Fruit fly (Drosophila melanogaster) whole organism, embryonic: ENCODE results near the gene yellow-f.
A peak's percentile ranks its signal among the peaks of the same experiment; 100 is the strongest.

ENCODE experiments used
- BEAF-32 ChIP-seq: fragments of 200-800 bp; sonication (Bioruptor generic); optimal IDR thresholded peaks from 3 replicates; lab custom pipeline; 2017; ENCODE audit warnings: missing biosample characterization, missing genetic modification characterization, mild to moderate bottlenecking, moderate library complexity, missing genetic modification reagents
- BtbVII ChIP-seq: fragments of 200-800 bp; sonication (Bioruptor generic); optimal IDR thresholded peaks from 3 replicates; lab custom pipeline; 2017; ENCODE audit warnings: missing biosample characterization, mild to moderate bottlenecking, missing genetic modification characterization
- CG1024 ChIP-seq: fragments of 200-800 bp; sonication (Bioruptor generic); IDR thresholded peaks from 2 replicates; pipeline ENCODE4 v1.3.6; 2022; ENCODE audit warnings: missing biosample characterization, missing genetic modification characterization
- CG10321 ChIP-seq: fragments of 200-800 bp; sonication (Bioruptor generic); IDR thresholded peaks from 2 replicates; pipeline ENCODE4 v1.3.6; 2022; ENCODE audit warnings: missing biosample characterization, missing genetic modification characterization
- CG10431 ChIP-seq: fragments of 200-800 bp; sonication (Bioruptor generic); optimal IDR thresholded peaks from 3 replicates; lab custom pipeline; 2018; ENCODE audit warnings: missing biosample characterization, mild to moderate bottlenecking, missing genetic modification characterization
- CG12071 ChIP-seq: fragments of 200-800 bp; sonication (Bioruptor generic); optimal IDR thresholded peaks from 3 replicates; lab custom pipeline; 2018; ENCODE audit warnings: missing biosample characterization, mild to moderate bottlenecking, missing genetic modification characterization
- CG12391 ChIP-seq: fragments of 200-800 bp; sonication (Bioruptor generic); optimal IDR thresholded peaks from 3 replicates; lab custom pipeline; 2018; ENCODE audit warnings: missing biosample characterization, mild to moderate bottlenecking, missing genetic modification characterization, moderate library complexity
- CG17359 ChIP-seq: fragments of 200-800 bp; sonication (Bioruptor generic); optimal IDR thresholded peaks from 3 replicates; lab custom pipeline; 2018; ENCODE audit warnings: missing biosample characterization, mild to moderate bottlenecking, missing genetic modification characterization, moderate library complexity
- CG1832 ChIP-seq: fragments of 200-800 bp; sonication (Bioruptor generic); optimal IDR thresholded peaks from 2 replicates; lab custom pipeline; 2017; ENCODE audit warnings: missing biosample characterization, mild to moderate bottlenecking, missing genetic modification characterization, inconsistent platforms
- CG2678 ChIP-seq: fragments of 200-800 bp; sonication (Bioruptor generic); optimal IDR thresholded peaks from 3 replicates; lab custom pipeline; 2019; ENCODE audit warnings: missing biosample characterization, mild to moderate bottlenecking, missing genetic modification characterization, moderate library complexity
- CG4424 ChIP-seq: fragments of 200-800 bp; sonication (Bioruptor generic); optimal IDR thresholded peaks from 3 replicates; lab custom pipeline; 2016; ENCODE audit warnings: missing biosample characterization, missing genetic modification characterization
- CG4854 ChIP-seq: fragments of 200-800 bp; sonication (Bioruptor generic); optimal IDR thresholded peaks from 2 replicates; lab custom pipeline; 2016; ENCODE audit warnings: missing biosample characterization, missing genetic modification characterization, inconsistent platforms
- CG6175 ChIP-seq: fragments of 200-800 bp; sonication (Bioruptor generic); IDR thresholded peaks from 3 replicates; pipeline ENCODE4 v1.3.6; 2022; ENCODE audit warnings: missing biosample characterization, missing genetic modification characterization
- CG6854 ChIP-seq: fragments of 200-800 bp; sonication (Bioruptor generic); optimal IDR thresholded peaks from 3 replicates; lab custom pipeline; 2017; ENCODE audit warnings: missing biosample characterization, mild to moderate bottlenecking, missing genetic modification characterization
- CG7928 ChIP-seq: fragments of 200-800 bp; sonication (Bioruptor generic); optimal IDR thresholded peaks from 2 replicates; lab custom pipeline; 2017; ENCODE audit warnings: missing biosample characterization, mild to moderate bottlenecking, missing genetic modification characterization
- CG7963 ChIP-seq: fragments of 200-800 bp; sonication (Bioruptor generic); IDR thresholded peaks from 3 replicates; pipeline ENCODE4 v1.3.6; 2022; ENCODE audit warnings: missing biosample characterization, missing genetic modification characterization; ENCODE audit not compliant: partially characterized antibody
- CTCF ChIP-seq: fragments of 200-800 bp; sonication (Bioruptor generic); optimal IDR thresholded peaks from 2 replicates; lab custom pipeline; 2017; ENCODE audit warnings: missing biosample characterization, mild to moderate bottlenecking, missing genetic modification characterization, moderate library complexity
- Chrac-16 ChIP-seq: fragments of 200-800 bp; sonication (Bioruptor generic); optimal IDR thresholded peaks from 3 replicates; lab custom pipeline; 2016; ENCODE audit warnings: missing biosample characterization, missing genetic modification characterization
- Dfd ChIP-seq, 2 experiments: fragments of >200 bp; optimal IDR thresholded peaks; 2 replicates each; lab custom pipeline; 2017; ENCODE audit warnings: missing biosample characterization in 2 of 2, missing genetic modification characterization in 2 of 2
- Dp ChIP-seq: fragments of 200-800 bp; sonication (Bioruptor generic); optimal IDR thresholded peaks from 2 replicates; lab custom pipeline; 2018; ENCODE audit warnings: missing biosample characterization, mild to moderate bottlenecking, missing genetic modification characterization, moderate library complexity
- Fer1 ChIP-seq: fragments of 200-800 bp; sonication (Bioruptor generic); optimal IDR thresholded peaks from 2 replicates; lab custom pipeline; 2017; ENCODE audit warnings: missing biosample characterization, mild to moderate bottlenecking, missing genetic modification characterization
- Gug ChIP-seq: fragments of 200-800 bp; sonication (Bioruptor generic); IDR thresholded peaks from 4 replicates; pipeline ENCODE4 v1.3.6; 2022; ENCODE audit warnings: missing biosample characterization, missing genetic modification characterization
- Hr39 ChIP-seq: fragments of >200 bp; optimal IDR thresholded peaks from 2 replicates; lab custom pipeline; 2017
- NC2β ChIP-seq: fragments of 200-800 bp; sonication (Bioruptor generic); optimal IDR thresholded peaks from 2 replicates; lab custom pipeline; 2016; ENCODE audit warnings: missing biosample characterization, missing genetic modification characterization
- Nf-YC ChIP-seq: fragments of 200-800 bp; optimal IDR thresholded peaks from 3 replicates; lab custom pipeline; 2019; ENCODE audit warnings: missing biosample characterization, mild to moderate bottlenecking, missing genetic modification characterization, moderate library complexity
- Optix ChIP-seq: fragments of 200-800 bp; sonication (Bioruptor generic); IDR thresholded peaks from 3 replicates; pipeline ENCODE4 v1.3.6; 2022; ENCODE audit warnings: missing biosample characterization, missing genetic modification characterization
- PHDP ChIP-seq: fragments of 200-800 bp; sonication (Bioruptor generic); optimal IDR thresholded peaks from 3 replicates; lab custom pipeline; 2018; ENCODE audit warnings: missing biosample characterization, mild to moderate bottlenecking, missing genetic modification characterization, moderate library complexity
- Pdp1 ChIP-seq, 2 experiments: fragments of 200-800 bp; sonication (Bioruptor generic); optimal IDR thresholded peaks; 3 replicates each; lab custom pipeline; 2016; ENCODE audit warnings: missing biosample characterization in 2 of 2, missing genetic modification characterization in 2 of 2, mild to moderate bottlenecking in 1 of 2, moderate library complexity in 1 of 2
- Ptx1 ChIP-seq: fragments of 200-800 bp; sonication (Bioruptor generic); IDR thresholded peaks from 2 replicates; pipeline ENCODE4 v1.3.6; 2022; ENCODE audit warnings: missing biosample characterization, missing genetic modification characterization
- Sox102F ChIP-seq: fragments of 200-800 bp; sonication (Bioruptor generic); optimal IDR thresholded peaks from 2 replicates; lab custom pipeline; 2018; ENCODE audit warnings: missing biosample characterization, mild to moderate bottlenecking, missing genetic modification characterization, moderate library complexity
- Spps ChIP-seq: fragments of 200-800 bp; sonication (Bioruptor generic); optimal IDR thresholded peaks from 2 replicates; lab custom pipeline; 2018; ENCODE audit warnings: missing biosample characterization, mild to moderate bottlenecking, missing genetic modification characterization
- Sry-δ ChIP-seq: fragments of 200-800 bp; sonication (Bioruptor generic); optimal IDR thresholded peaks from 2 replicates; lab custom pipeline; 2016; ENCODE audit warnings: missing biosample characterization, missing genetic modification characterization
- Tbp ChIP-seq: fragments of >200 bp; optimal IDR thresholded peaks from 2 replicates; lab custom pipeline; 2018; ENCODE audit warnings: missing biosample characterization, missing genetic modification characterization
- aop ChIP-seq: fragments of 200-800 bp; sonication (Bioruptor generic); IDR thresholded peaks from 2 replicates; pipeline ENCODE4 v1.3.6; 2022; ENCODE audit warnings: missing biosample characterization, missing genetic modification characterization
- dm ChIP-seq: fragments of 200-800 bp; sonication (Bioruptor generic); optimal IDR thresholded peaks from 3 replicates; lab custom pipeline; 2016; ENCODE audit warnings: missing biosample characterization, missing genetic modification characterization
- dmrt11E ChIP-seq: fragments of 200-800 bp; sonication (Bioruptor generic); optimal IDR thresholded peaks from 3 replicates; lab custom pipeline; 2018; ENCODE audit warnings: missing biosample characterization, mild to moderate bottlenecking, missing genetic modification characterization, moderate library complexity
- esg ChIP-seq: fragments of 200-800 bp; sonication (Bioruptor generic); conservative IDR thresholded peaks from 2 replicates; pipeline ENCODE4 v1.3.6; 2022; ENCODE audit warnings: missing biosample characterization, missing genetic modification characterization
- eyg ChIP-seq: fragments of 200-800 bp; sonication (Bioruptor generic); optimal IDR thresholded peaks from 3 replicates; lab custom pipeline; 2016; ENCODE audit warnings: missing biosample characterization, missing genetic modification characterization
- fd3F ChIP-seq: fragments of 200-800 bp; sonication (Bioruptor generic); optimal IDR thresholded peaks from 2 replicates; lab custom pipeline; 2018; ENCODE audit warnings: missing biosample characterization, mild to moderate bottlenecking, missing genetic modification characterization, moderate library complexity
- h ChIP-seq: fragments of >200 bp; optimal IDR thresholded peaks from 2 replicates; lab custom pipeline; 2017
- lab ChIP-seq: fragments of 200-800 bp; sonication (Bioruptor generic); optimal IDR thresholded peaks from 3 replicates; lab custom pipeline; 2017; ENCODE audit warnings: missing biosample characterization, missing genetic modification characterization, mild to moderate bottlenecking, moderate library complexity, missing genetic modification reagents
- mam ChIP-seq: fragments of 200-800 bp; sonication (Bioruptor generic); optimal IDR thresholded peaks from 3 replicates; lab custom pipeline; 2016; ENCODE audit warnings: missing biosample characterization, missing genetic modification characterization
- p53 ChIP-seq: fragments of 200-800 bp; sonication (Bioruptor generic); optimal IDR thresholded peaks from 2 replicates; lab custom pipeline; 2016; ENCODE audit warnings: missing biosample characterization, missing genetic modification characterization
- pan ChIP-seq, 4 experiments: fragments of >200 bp in 3 of 4; fragments of 200-800 bp in 1 of 4; sonication (Bioruptor generic) in 1 of 4; optimal IDR thresholded peaks in 3 of 4; IDR thresholded peaks in 1 of 4; 2 replicates each; pipeline versions ENCODE4 v1.3.6 to Lab custom; 2017 to 2022; ENCODE audit warnings: missing biosample characterization in 2 of 4, missing genetic modification characterization in 2 of 4, mixed read lengths in 1 of 4
- pzg ChIP-seq: fragments of 200-800 bp; sonication (Bioruptor generic); optimal IDR thresholded peaks from 3 replicates; lab custom pipeline; 2018; ENCODE audit warnings: missing biosample characterization, mild to moderate bottlenecking, missing genetic modification characterization, moderate library complexity
- salm ChIP-seq: fragments of 200-800 bp; sonication (Bioruptor generic); optimal IDR thresholded peaks from 2 replicates; lab custom pipeline; 2018; ENCODE audit warnings: missing biosample characterization, mild to moderate bottlenecking, missing genetic modification characterization
- seq ChIP-seq: fragments of 200-800 bp; sonication (Bioruptor generic); IDR thresholded peaks from 2 replicates; pipeline ENCODE4 v1.3.6; 2022; ENCODE audit warnings: missing biosample characterization, missing genetic modification characterization
- sqz ChIP-seq: fragments of 200-800 bp; sonication (Bioruptor generic); optimal IDR thresholded peaks from 3 replicates; lab custom pipeline; 2018; ENCODE audit warnings: missing biosample characterization, mild to moderate bottlenecking, missing genetic modification characterization
- tgo ChIP-seq: fragments of 200-800 bp; sonication (Bioruptor generic); IDR thresholded peaks from 3 replicates; pipeline ENCODE4 v1.3.6; 2022; ENCODE audit warnings: missing biosample characterization, missing genetic modification characterization
- tup ChIP-seq: fragments of 200-800 bp; sonication (Bioruptor generic); optimal IDR thresholded peaks from 2 replicates; lab custom pipeline; 2016; ENCODE audit warnings: missing biosample characterization, mild to moderate bottlenecking, missing genetic modification characterization, moderate library complexity

yellow-f gene

dm6 chr3R:12981334-12982166 lies 11.5 kb downstream of the yellow-f start (continued):
- TF ChIP-seq CG1832 (GFP tag; lab: Kevin White, UChicago) (no peak), h (lab: Kevin White, UChicago) (no peak), fd3F (GFP tag; lab: Kevin White, UChicago) (peak; percentile 55), Dfd (GFP tag; optimal IDR thresholded peaks at IDR 0.05; lab: Kevin White, UChicago) (no peak), eyg (no peak), CG2678 (tag; lab: Kevin White, UChicago) (peak; percentile 85), PHDP (peak; percentile 67), dm (GFP tag; lab: Kevin White, UChicago) (no peak), Optix (GFP tag; lab: Robert Waterston, UW) (no peak), CG4854 (GFP tag; lab: Kevin White, UChicago) (no peak), pzg (GFP tag; lab: Kevin White, UChicago) (no peak), CG17359 (tag; lab: Kevin White, UChicago) (peak; percentile 75), Ptx1 (GFP tag; lab: Robert Waterston, UW) (peak; percentile 76), Fer1 (GFP tag; lab: Kevin White, UChicago) (peak; percentile 72), Tbp (GFP tag; lab: Kevin White, UChicago) (no peak), NC2β (no peak), sqz (GFP tag; lab: Kevin White, UChicago) (no peak), Sry-δ (GFP tag; lab: Kevin White, UChicago) (no peak), seq (GFP tag; lab: Robert Waterston, UW) (no peak), CG7963 (GFP tag; lab: Robert Waterston, UW) (no peak), aop (no peak), CG10431 (no peak), esg (GFP tag; lab: Robert Waterston, UW) (peak; percentile 57), lab (GFP tag; lab: Kevin White, UChicago) (peak; percentile 81), p53 (GFP tag; lab: Kevin White, UChicago) (peak; percentile 12), Gug (peak; percentile 19; the same call in 1 of the 4 replicates), CG6175 (no peak), Pdp1 (GFP tag; optimal IDR thresholded peaks at IDR 0.05; lab: Kevin White, UChicago) (peak; percentile 38 to 44), BEAF-32 (GFP tag; lab: Kevin White, UChicago) (no peak), Spps (tag; lab: Kevin White, UChicago) (no peak), salm (tag; lab: Kevin White, UChicago) (peak; percentile 7), CG12391 (tag; lab: Kevin White, UChicago) (peak; percentile 70), tgo (peak; percentile 57; the same call in 1 of the 3 replicates), CG10321 (no peak; the same call in 1 of the 2 replicates), Sox102F (GFP tag; lab: Kevin White, UChicago) (peak; percentile 70), CG7928 (GFP tag; lab: Kevin White, UChicago) (no peak), tup (GFP tag; lab: Kevin White, UChicago) (no peak), CG6854 (peak; percentile 48), dmrt11E (tag; lab: Kevin White, UChicago) (peak; percentile 62), CTCF (GFP tag; lab: Kevin White, UChicago) (no peak), CG4424 (GFP tag; lab: Kevin White, UChicago) (peak; percentile 56), BtbVII (GFP tag; lab: Kevin White, UChicago) (no peak), CG12071 (peak; percentile 16), Chrac-16 (GFP tag; lab: Kevin White, UChicago) (peak; percentile 48), pan (optimal IDR thresholded peaks at IDR 0.05; lab: Kevin White, UChicago) (no peak), pan (GFP tag; optimal IDR thresholded peaks at IDR 0.05 in 1 of 2, IDR thresholded peaks at IDR 0.05 in 1 of 2) (peak in 1 of 2 experiments; percentile 61), Dp (no peak), CG1024 (0 out of 2 replicates have a peak, but pooled peaks have one; percentile 17), Hr39 (lab: Kevin White, UChicago) (no peak), mam (GFP tag; lab: Kevin White, UChicago) (peak; percentile 43), Nf-YC (tag; lab: Kevin White, UChicago) (peak; percentile 52)
